Worm (Caenorhabditis elegans) whole organism, young adult: ENCODE data around the gene Y69E1A.8.
A peak's percentile ranks its signal among the peaks of the same experiment; 100 is the strongest.

Experiments used
- B0336.3 ChIP-seq: fragments of 200-800 bp; sonication (Bioruptor generic); IDR thresholded peaks from 2 replicates; pipeline ENCODE4 v1.3.6; 2022; ENCODE audit warnings: missing genetic modification characterization, missing compliant biosample characterization
- C06A6.2 ChIP-seq: fragments of 200-800 bp; sonication (Bioruptor generic); conservative IDR thresholded peaks from 2 replicates; pipeline ENCODE4 v1.3.6; 2022; ENCODE audit warnings: missing genetic modification characterization, missing compliant biosample characterization
- D2030.7 ChIP-seq: fragments of 200-800 bp; sonication (Bioruptor generic); IDR thresholded peaks from 2 replicates; pipeline ENCODE4 v1.3.6; 2022; ENCODE audit warnings: missing genetic modification reagents, missing genetic modification characterization, missing compliant biosample characterization
- F33H1.4 ChIP-seq: fragments of 200-800 bp; sonication (Bioruptor generic); IDR thresholded peaks from 2 replicates; pipeline ENCODE4 v1.3.6; 2022; ENCODE audit warnings: missing genetic modification reagents, missing genetic modification characterization, missing compliant biosample characterization
- F39B2.1 ChIP-seq: fragments of 200-800 bp; sonication (Bioruptor generic); IDR thresholded peaks from 2 replicates; pipeline ENCODE4 v1.3.6; 2022; ENCODE audit warnings: missing genetic modification reagents, missing genetic modification characterization, missing compliant biosample characterization
- F57A8.1 ChIP-seq: fragments of 200-800 bp; sonication (Bioruptor generic); optimal IDR thresholded peaks from 2 replicates; lab custom pipeline; 2018; ENCODE audit warnings: mild to moderate bottlenecking, missing genetic modification characterization, moderate library complexity, missing compliant biosample characterization
- F57C9.4 ChIP-seq: sonication (generic microtip); optimal IDR thresholded peaks from 2 replicates; lab custom pipeline; 2017; ENCODE audit warnings: mild to moderate bottlenecking, missing genetic modification characterization, missing compliant biosample characterization
- K11D2.4 ChIP-seq: fragments of 200-800 bp; sonication (Bioruptor generic); IDR thresholded peaks from 2 replicates; pipeline ENCODE4 v1.3.6; 2022; ENCODE audit warnings: missing genetic modification reagents, missing genetic modification characterization, missing compliant biosample characterization
- K12H6.12 ChIP-seq: fragments of 200-800 bp; sonication (Bioruptor generic); optimal IDR thresholded peaks from 2 replicates; lab custom pipeline; 2018; ENCODE audit warnings: mild to moderate bottlenecking, missing genetic modification characterization, missing compliant biosample characterization
- T26A5.8 ChIP-seq: sonication (generic microtip); optimal IDR thresholded peaks from 2 replicates; lab custom pipeline; 2016; ENCODE audit warnings: missing genetic modification characterization, missing compliant biosample characterization
- Y53G8AR.9 ChIP-seq: fragments of 200-800 bp; sonication (Bioruptor generic); conservative IDR thresholded peaks from 2 replicates; pipeline ENCODE4 v1.3.6; 2022; ENCODE audit warnings: missing genetic modification reagents, missing genetic modification characterization, missing compliant biosample characterization
- Y56A3A.18 ChIP-seq: fragments of 200-800 bp; sonication (Bioruptor generic); IDR thresholded peaks from 2 replicates; pipeline ENCODE4 v1.3.6; 2022; ENCODE audit warnings: missing genetic modification reagents, missing genetic modification characterization, missing compliant biosample characterization
- ZK185.1 ChIP-seq: sonication (generic microtip); optimal IDR thresholded peaks from 2 replicates; lab custom pipeline; 2016; ENCODE audit warnings: mild to moderate bottlenecking, missing genetic modification characterization, missing compliant biosample characterization; ENCODE audit not compliant: poor library complexity, severe bottlenecking
- akir-1 ChIP-seq: fragments of 200-800 bp; sonication (Bioruptor generic); optimal IDR thresholded peaks from 2 replicates; lab custom pipeline; 2018; ENCODE audit warnings: mild to moderate bottlenecking, missing genetic modification characterization, moderate library complexity, missing compliant biosample characterization
- aptf-2 ChIP-seq: fragments of 200-800 bp; sonication (Bioruptor generic); conservative IDR thresholded peaks from 2 replicates; pipeline ENCODE4 v1.3.6; 2022; ENCODE audit warnings: missing genetic modification reagents, missing genetic modification characterization, missing compliant biosample characterization
- attf-3 ChIP-seq: fragments of 200-800 bp; sonication (Bioruptor generic); conservative IDR thresholded peaks from 2 replicates; pipeline ENCODE4 v1.3.6; 2022; ENCODE audit warnings: missing genetic modification reagents, missing genetic modification characterization, missing compliant biosample characterization
- attf-5 ChIP-seq: fragments of 200-800 bp; sonication (Bioruptor generic); optimal IDR thresholded peaks from 2 replicates; lab custom pipeline; 2018; ENCODE audit warnings: mild to moderate bottlenecking, missing genetic modification characterization, missing compliant biosample characterization
- cebp-1 ChIP-seq, 2 experiments: fragments of 200-800 bp in 1 of 2; sonication (Bioruptor generic) in 1 of 2; sonication (generic microtip) in 1 of 2; IDR thresholded peaks in 1 of 2; optimal IDR thresholded peaks in 1 of 2; 2 replicates each; pipeline versions ENCODE4 v1.3.6 to Lab custom; 2017 to 2022; ENCODE audit warnings: missing compliant biosample characterization in 2 of 2, missing genetic modification characterization in 2 of 2, mild to moderate bottlenecking in 1 of 2, missing genetic modification reagents in 1 of 2, moderate library complexity in 1 of 2
- ceh-91 ChIP-seq: fragments of 200-800 bp; sonication (Bioruptor generic); IDR thresholded peaks from 2 replicates; pipeline ENCODE4 v1.3.6; 2022; ENCODE audit warnings: missing genetic modification reagents, missing genetic modification characterization, missing compliant biosample characterization
- chd-7 ChIP-seq: sonication (generic microtip); optimal IDR thresholded peaks from 2 replicates; lab custom pipeline; 2016; ENCODE audit warnings: mild to moderate bottlenecking, missing genetic modification characterization, moderate library complexity, missing compliant biosample characterization
- efl-1 ChIP-seq: fragments of 150-350 bp; optimal IDR thresholded peaks from 2 replicates; lab custom pipeline; 2014; ENCODE audit warnings: missing biosample characterization, missing genetic modification reagents, missing genetic modification characterization
- ekl-4 ChIP-seq: fragments of 200-800 bp; sonication (Bioruptor generic); IDR thresholded peaks from 2 replicates; pipeline ENCODE4 v1.3.6; 2022; ENCODE audit warnings: missing genetic modification reagents, missing genetic modification characterization, missing compliant biosample characterization
- hmg-1.2 ChIP-seq: fragments of 200-800 bp; sonication (Bioruptor generic); IDR thresholded peaks from 2 replicates; pipeline ENCODE4 v1.3.6; 2022; ENCODE audit warnings: missing genetic modification reagents, missing genetic modification characterization, missing compliant biosample characterization
- hsf-1 ChIP-seq: fragments of 200-800 bp; sonication (Bioruptor generic); IDR thresholded peaks from 2 replicates; pipeline ENCODE4 v1.3.6; 2022; ENCODE audit warnings: missing genetic modification reagents, missing genetic modification characterization, missing compliant biosample characterization
- let-526 ChIP-seq: fragments of 200-800 bp; sonication (Bioruptor generic); IDR thresholded peaks from 2 replicates; pipeline ENCODE4 v1.3.6; 2022; ENCODE audit warnings: missing genetic modification reagents, missing genetic modification characterization, missing compliant biosample characterization
- lin-35 ChIP-seq, 3 experiments: fragments of 150-350 bp in 2 of 3; sonication (generic microtip) in 1 of 3; optimal IDR thresholded peaks; 2 replicates each; lab custom pipeline; 2014 to 2018; ENCODE audit warnings: missing biosample characterization in 3 of 3, missing genetic modification characterization in 3 of 3, missing genetic modification reagents in 3 of 3
- lin-40 ChIP-seq: sonication (generic microtip); optimal IDR thresholded peaks from 2 replicates; lab custom pipeline; 2016; ENCODE audit warnings: missing genetic modification characterization, mild to moderate bottlenecking, missing compliant biosample characterization, missing genotype, missing genetic modification reagents
- lin-54 ChIP-seq: fragments of 200-800 bp; sonication (Bioruptor generic); optimal IDR thresholded peaks from 2 replicates; lab custom pipeline; 2018; ENCODE audit warnings: mild to moderate bottlenecking, missing genetic modification characterization, missing compliant biosample characterization
- lsl-1 ChIP-seq: fragments of 200-800 bp; sonication (Bioruptor generic); optimal IDR thresholded peaks from 2 replicates; lab custom pipeline; 2018; ENCODE audit warnings: mild to moderate bottlenecking, missing genetic modification characterization, moderate library complexity, missing compliant biosample characterization
- madf-8 ChIP-seq: fragments of 200-800 bp; sonication (Bioruptor generic); conservative IDR thresholded peaks from 2 replicates; pipeline ENCODE4 v1.3.6; 2022; ENCODE audit warnings: missing genetic modification reagents, missing genetic modification characterization, missing compliant biosample characterization
- nfya-2 ChIP-seq: fragments of 200-800 bp; sonication (Bioruptor generic); IDR thresholded peaks from 2 replicates; pipeline ENCODE4 v1.3.6; 2022; ENCODE audit warnings: missing genetic modification reagents, missing genetic modification characterization, missing compliant biosample characterization
- nfyb-1 ChIP-seq: fragments of 200-800 bp; sonication (Bioruptor generic); IDR thresholded peaks from 2 replicates; pipeline ENCODE4 v1.3.6; 2022; ENCODE audit warnings: missing genetic modification reagents, missing genetic modification characterization, missing compliant biosample characterization
- nhr-179 ChIP-seq: sonication (generic microtip); optimal IDR thresholded peaks from 2 replicates; lab custom pipeline; 2016; ENCODE audit warnings: mild to moderate bottlenecking, missing genetic modification characterization, missing compliant biosample characterization
- nhr-80 ChIP-seq: sonication (generic microtip); optimal IDR thresholded peaks from 2 replicates; lab custom pipeline; 2016; ENCODE audit warnings: missing genetic modification characterization, missing compliant biosample characterization
- nhr-90 ChIP-seq: sonication (generic microtip); optimal IDR thresholded peaks from 2 replicates; lab custom pipeline; 2016; ENCODE audit warnings: missing genotype, mild to moderate bottlenecking, missing genetic modification characterization, missing compliant biosample characterization
- pbrm-1 ChIP-seq: fragments of 200-800 bp; sonication (Bioruptor generic); IDR thresholded peaks from 2 replicates; pipeline ENCODE4 v1.3.6; 2022; ENCODE audit warnings: missing genetic modification reagents, missing genetic modification characterization, missing compliant biosample characterization
- snpc-1.1 ChIP-seq: sonication (generic microtip); optimal IDR thresholded peaks from 2 replicates; lab custom pipeline; 2017; ENCODE audit warnings: missing genetic modification characterization, mild to moderate bottlenecking, missing compliant biosample characterization, antibody characterized with exemption, moderate library complexity, missing genotype, missing genetic modification reagents; ENCODE audit not compliant: insufficient read depth
- snpc-4 ChIP-seq, 5 experiments: fragments of 150-350 bp in 1 of 5; sonication (generic microtip) in 4 of 5; optimal IDR thresholded peaks; 2 replicates each; lab custom pipeline; 2014 to 2018; ENCODE audit warnings: missing genetic modification characterization in 5 of 5, missing biosample characterization in 3 of 5, antibody characterized with exemption in 2 of 5, mild to moderate bottlenecking in 2 of 5, missing compliant biosample characterization in 2 of 5, missing genotype in 2 of 5, moderate library complexity in 2 of 5, missing genetic modification reagents in 1 of 5
- xnd-1 ChIP-seq: sonication (generic microtip); optimal IDR thresholded peaks from 2 replicates; lab custom pipeline; 2016; ENCODE audit warnings: missing genotype, missing genetic modification reagents, missing genetic modification characterization, missing compliant biosample characterization
- zim-3 ChIP-seq: sonication (generic microtip); optimal IDR thresholded peaks from 2 replicates; lab custom pipeline; 2017; ENCODE audit warnings: mild to moderate bottlenecking, missing genetic modification characterization, moderate library complexity, missing compliant biosample characterization
- ztf-26 ChIP-seq: sonication (generic microtip); optimal IDR thresholded peaks from 2 replicates; lab custom pipeline; 2017; ENCODE audit warnings: missing genetic modification characterization, missing compliant biosample characterization

The Y69E1A.8 gene

ce11 chrIV:10918877-10919560, 47.4 kb upstream of the Y69E1A.8 start (continued):
- TF ChIP-seq K11D2.4 (GFP tag; lab: Robert Waterston, UW): 0 out of 2 replicates have a peak, but pooled peaks have one; percentile 33
- TF ChIP-seq ekl-4: peak; percentile 43
- peak; percentile 14; the same call in 1 of the 2 replicates for TF ChIP-seq D2030.7
- peak; percentile 89 for TF ChIP-seq attf-5 (GFP tag; lab: Kevin White, UChicago)
- TF ChIP-seq hmg-1.2 (GFP tag; lab: Robert Waterston, UW): peak; percentile 91
- TF ChIP-seq lin-40 (tag; lab: Kevin White, UChicago): peak; percentile 75
- peak; percentile 70 for TF ChIP-seq xnd-1
- no peak for TF ChIP-seq snpc-1.1 (tag; lab: Kevin White, UChicago)
- TF ChIP-seq nfyb-1 (GFP tag; lab: Robert Waterston, UW): peak; percentile 62; the same call in 1 of the 2 replicates
- peak; percentile 68 for TF ChIP-seq ceh-91 (GFP tag; lab: Robert Waterston, UW)
- TF ChIP-seq efl-1 (GFP tag; lab: Kevin White, UChicago): no peak
- TF ChIP-seq pbrm-1: 0 out of 2 replicates have a peak, but pooled peaks have one; percentile 32
- peak in 1 of 3 experiments; percentile 28 for TF ChIP-seq lin-35 (GFP tag; optimal IDR thresholded peaks at IDR 0.05; lab: Kevin White, UChicago)
- TF ChIP-seq K12H6.12: peak; percentile 77
- TF ChIP-seq nhr-90 (tag; lab: Kevin White, UChicago): peak; percentile 16
- no peak for TF ChIP-seq akir-1
- peak; percentile 83 for TF ChIP-seq nhr-80 (tag; lab: Kevin White, UChicago)
- TF ChIP-seq lsl-1 (GFP tag; lab: Kevin White, UChicago): peak; percentile 93
- TF ChIP-seq madf-8: peak; percentile 91
- TF ChIP-seq attf-3 (GFP tag; lab: Robert Waterston, UW): 0 out of 2 replicates have a peak, but pooled peaks have one; percentile 20
- TF ChIP-seq snpc-4 (GFP tag; optimal IDR thresholded peaks at IDR 0.05; lab: Kevin White, UChicago): no peak
- TF ChIP-seq snpc-4 (tag; optimal IDR thresholded peaks at IDR 0.05; lab: Kevin White, UChicago): peak in 3 of 4 experiments; percentile 29 to 65 (median 39)
- TF ChIP-seq B0336.3 (GFP tag; lab: Robert Waterston, UW): peak; percentile 74
- no peak for TF ChIP-seq F57C9.4 (tag; lab: Kevin White, UChicago)
- no peak for TF ChIP-seq hsf-1 (GFP tag; lab: Robert Waterston, UW)
- TF ChIP-seq F39B2.1 (GFP tag; lab: Robert Waterston, UW): no peak

- TF ChIP-seq zim-3 (tag; lab: Kevin White, UChicago) (no peak), lin-54 (GFP tag; lab: Kevin White, UChicago) (no peak), lin-35 (GFP tag; optimal IDR thresholded peaks at IDR 0.05; lab: Kevin White, UChicago) (no peak), Y56A3A.18 (no peak), nhr-179 (no peak), nfya-2 (no peak), F57A8.1 (GFP tag; lab: Kevin White, UChicago) (no peak), ZK185.1 (tag; lab: Kevin White, UChicago) (no peak)
These were observed 46.6 kb upstream of the Y69E1A.8 start, which contains the start of gene rbr-2 for ce11 chrIV:10919770-10920169. rbr-2 (plus strand) TSS chrIV:10920070.

ce11 chrIV:10933062-10933552, 33.3 kb upstream of the Y69E1A.8 start, which contains the start of the genes dnc-1 and lsm-7:
dnc-1 (minus strand) TSS chrIV:10933203.
lsm-7 (plus strand) TSS chrIV:10933502.
- TF ChIP-seq K11D2.4 (GFP tag; lab: Robert Waterston, UW) (peak; percentile 68), ekl-4 (0 out of 2 replicates have a peak, but pooled peaks have one; percentile 13), cebp-1 (GFP tag; IDR thresholded peaks at IDR 0.05; lab: Robert Waterston, UW) (peak; percentile 93), cebp-1 (tag; optimal IDR thresholded peaks at IDR 0.05; lab: Kevin White, UChicago) (peak; percentile 99), F33H1.4 (GFP tag; lab: Robert Waterston, UW) (peak; percentile 39), ztf-26 (tag; lab: Kevin White, UChicago) (peak; percentile 57), snpc-4 (GFP tag; optimal IDR thresholded peaks at IDR 0.05; lab: Kevin White, UChicago) (no peak), snpc-4 (tag; optimal IDR thresholded peaks at IDR 0.05; lab: Kevin White, UChicago) (peak; percentile 1 to 54 (median 45)), Y53G8AR.9 (GFP tag; lab: Robert Waterston, UW) (peak; percentile 67), chd-7 (tag; lab: Kevin White, UChicago) (no peak), lin-40 (tag; lab: Kevin White, UChicago) (peak; percentile 26), T26A5.8 (tag; lab: Kevin White, UChicago) (no peak), lin-54 (GFP tag; lab: Kevin White, UChicago) (peak; percentile 77), ceh-91 (GFP tag; lab: Robert Waterston, UW) (no peak), C06A6.2 (GFP tag; lab: Robert Waterston, UW) (peak; percentile 24; the same call in 1 of the 2 replicates), aptf-2 (GFP tag; lab: Robert Waterston, UW) (no peak), let-526 (GFP tag; lab: Robert Waterston, UW) (no peak), lsl-1 (GFP tag; lab: Kevin White, UChicago) (peak; percentile 51), ZK185.1 (tag; lab: Kevin White, UChicago) (peak; percentile 53)
